Fruit fly (Drosophila melanogaster): ENCODE data around the gene CG42818.

CG42818 gene

DNA sequence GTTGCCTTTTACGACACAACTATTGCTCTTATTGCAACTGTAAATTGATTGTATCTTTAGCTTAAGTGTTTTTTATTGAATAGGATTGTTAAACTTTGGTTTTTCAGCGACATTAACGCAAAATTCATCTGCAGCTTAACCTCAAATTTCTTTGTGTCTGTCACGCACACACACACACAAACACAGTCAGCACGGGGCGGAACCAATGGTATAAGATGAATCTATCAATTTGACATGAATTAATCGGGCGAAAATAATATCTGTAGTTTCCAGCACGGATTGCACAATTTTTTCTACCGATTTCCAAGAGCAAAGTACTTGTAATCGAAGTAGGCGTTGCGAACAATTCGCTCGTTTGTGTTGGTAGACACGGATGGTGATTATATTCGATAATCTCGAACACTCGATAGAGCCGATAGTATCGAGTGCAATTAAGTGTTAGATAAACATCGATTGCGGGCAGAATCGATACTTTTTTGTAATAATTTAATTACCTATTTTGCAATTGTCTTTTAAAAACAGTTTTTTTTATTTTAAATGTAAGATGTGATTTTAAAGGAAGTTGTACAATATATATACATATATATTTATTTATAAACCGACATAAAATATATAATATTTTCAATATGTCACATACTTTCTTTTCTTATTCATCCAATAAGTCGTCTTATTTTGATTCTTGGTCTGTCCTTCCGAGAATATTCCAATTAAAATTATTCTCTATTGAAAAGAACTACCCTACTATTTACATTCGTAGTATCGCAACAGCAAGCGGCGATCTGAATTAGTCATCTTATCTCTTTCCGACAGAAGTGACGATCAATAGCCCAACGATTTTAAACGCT, 15.7 kb downstream of the CG42818 start, which contains the start of the genes PRL-1 and EndoGI (continued):
- TF ChIP-seq CG30431 (GFP tag; optimal IDR thresholded peaks at IDR 0.05) (no peak), dimm (GFP tag; IDR thresholded peaks at IDR 0.05) (no peak), tap (tag; optimal IDR thresholded peaks at IDR 0.05) (peak; percentile 87), CG6813 (GFP tag; optimal IDR thresholded peaks at IDR 0.05) (peak; percentile 54), CG9817 (tag; optimal IDR thresholded peaks at IDR 0.05) (peak; percentile 65), CG9437 (GFP tag; optimal IDR thresholded peaks at IDR 0.05) (peak; percentile 56), tup (GFP tag; optimal IDR thresholded peaks at IDR 0.05) (no peak), Hsf (GFP tag; optimal IDR thresholded peaks at IDR 0.05) (peak; percentile 29), dpn (GFP tag; optimal IDR thresholded peaks at IDR 0.05) (peak; percentile 1 to 73), CG9932 (GFP tag; IDR thresholded peaks at IDR 0.05) (peak; percentile 80; the same call in 1 of the 2 replicates), E2f2 (GFP tag; IDR thresholded peaks at IDR 0.05) (peak; percentile 56; the same call in 1 of the 2 replicates), Lhr (GFP tag; optimal IDR thresholded peaks at IDR 0.05) (peak; percentile 4), CG12104 (GFP tag; optimal IDR thresholded peaks at IDR 0.05) (peak; percentile 74), BEAF-32 (GFP tag; optimal IDR thresholded peaks at IDR 0.05) (peak; percentile 98), CG1024 (GFP tag; IDR thresholded peaks at IDR 0.05) (no peak), salm (tag; optimal IDR thresholded peaks at IDR 0.05) (peak; percentile 61), CG3726 (GFP tag; IDR thresholded peaks at IDR 0.05) (no peak; the same call in 2 of the 3 replicates), CG32767 (GFP tag; IDR thresholded peaks at IDR 0.05) (peak; percentile 69; the same call in 1 of the 2 replicates), pfk (GFP tag; optimal IDR thresholded peaks at IDR 0.05) (no peak), tna (GFP tag; IDR thresholded peaks at IDR 0.05; ENCODE audit: partially characterized antibody) (peak; percentile 100), CG13424 (tag; optimal IDR thresholded peaks at IDR 0.05) (peak; percentile 85), pan (optimal IDR thresholded peaks at IDR 0.05) (no peak), pan (GFP tag; optimal IDR thresholded peaks at IDR 0.05 in 1 of 2, IDR thresholded peaks at IDR 0.05 in 1 of 2) (peak in 1 of 2 experiments; percentile 84), Dbx (GFP tag; IDR thresholded peaks at IDR 0.05) (peak; percentile 71; the same call in 1 of the 3 replicates), Ada2b (GFP tag; IDR thresholded peaks at IDR 0.05) (peak; percentile 50; the same call in 1 of the 2 replicates), CG16863 (GFP tag; optimal IDR thresholded peaks at IDR 0.05) (no peak), Sox102F (GFP tag; optimal IDR thresholded peaks at IDR 0.05) (no peak), HLHmδ (GFP tag; optimal IDR thresholded peaks at IDR 0.05) (peak; percentile 44), usp (GFP tag; optimal IDR thresholded peaks at IDR 0.05) (no peak), luna (GFP tag; optimal IDR thresholded peaks at IDR 0.05) (no peak), CG11504 (tag; optimal IDR thresholded peaks at IDR 0.05) (peak; percentile 82), kah (GFP tag; optimal IDR thresholded peaks at IDR 0.05) (peak; percentile 48), CG2129 (GFP tag; IDR thresholded peaks at IDR 0.05; ENCODE audit: partially characterized antibody) (peak; percentile 95), CG42726 (GFP tag; IDR thresholded peaks at IDR 0.05; ENCODE audit: partially characterized antibody) (peak; percentile 98), gt (GFP tag; IDR thresholded peaks at IDR 0.05) (no peak), lmd (GFP tag; IDR thresholded peaks at IDR 0.05) (no peak), ken (GFP tag; IDR thresholded peaks at IDR 0.05) (no peak), CG10462 (GFP tag; optimal IDR thresholded peaks at IDR 0.05) (peak; percentile 19), Ets97D (GFP tag; optimal IDR thresholded peaks at IDR 0.05) (peak; percentile 62), Hmr (GFP tag; optimal IDR thresholded peaks at IDR 0.05) (peak; percentile 84), Taf1 (GFP tag; IDR thresholded peaks at IDR 0.05) (peak; percentile 64; the same call in 1 of the 2 replicates), dm (GFP tag; optimal IDR thresholded peaks at IDR 0.05) (peak; percentile 52), Asciz (GFP tag; optimal IDR thresholded peaks at IDR 0.05) (no peak), knrl (GFP tag; IDR thresholded peaks at IDR 0.05; ENCODE audit: partially characterized antibody) (peak; percentile 99), CG13624 (GFP tag; optimal IDR thresholded peaks at IDR 0.05) (no peak), Optix (GFP tag; IDR thresholded peaks at IDR 0.05) (no peak), Aef1 (GFP tag; IDR thresholded peaks at IDR 0.05) (no peak; the same call in 2 of the 3 replicates), CG2712 (tag; optimal IDR thresholded peaks at IDR 0.05) (peak; percentile 86), HmgD (GFP tag; optimal IDR thresholded peaks at IDR 0.05) (no peak)
